Worm (Caenorhabditis elegans) whole organism, midembryonic: ENCODE measurements around the gene unc-18.

ENCODE experiments used
- klf-2 ChIP-seq: fragments of 200-800 bp; sonication (Bioruptor generic); conservative IDR thresholded peaks from 2 replicates; pipeline ENCODE4 v1.3.6; 2022; ENCODE audit warnings: missing genetic modification reagents, missing genetic modification characterization, missing compliant biosample characterization
- ref-1 ChIP-seq: fragments of 200-800 bp; sonication (Bioruptor generic); conservative IDR thresholded peaks from 2 replicates; pipeline ENCODE4 v1.3.6; 2022; ENCODE audit warnings: missing genetic modification reagents, missing genetic modification characterization, missing compliant biosample characterization
- tab-1 ChIP-seq: fragments of 200-800 bp; sonication (Bioruptor generic); IDR thresholded peaks from 2 replicates; pipeline ENCODE4 v1.3.6; 2022; ENCODE audit warnings: missing genetic modification characterization, missing compliant biosample characterization

DNA sequence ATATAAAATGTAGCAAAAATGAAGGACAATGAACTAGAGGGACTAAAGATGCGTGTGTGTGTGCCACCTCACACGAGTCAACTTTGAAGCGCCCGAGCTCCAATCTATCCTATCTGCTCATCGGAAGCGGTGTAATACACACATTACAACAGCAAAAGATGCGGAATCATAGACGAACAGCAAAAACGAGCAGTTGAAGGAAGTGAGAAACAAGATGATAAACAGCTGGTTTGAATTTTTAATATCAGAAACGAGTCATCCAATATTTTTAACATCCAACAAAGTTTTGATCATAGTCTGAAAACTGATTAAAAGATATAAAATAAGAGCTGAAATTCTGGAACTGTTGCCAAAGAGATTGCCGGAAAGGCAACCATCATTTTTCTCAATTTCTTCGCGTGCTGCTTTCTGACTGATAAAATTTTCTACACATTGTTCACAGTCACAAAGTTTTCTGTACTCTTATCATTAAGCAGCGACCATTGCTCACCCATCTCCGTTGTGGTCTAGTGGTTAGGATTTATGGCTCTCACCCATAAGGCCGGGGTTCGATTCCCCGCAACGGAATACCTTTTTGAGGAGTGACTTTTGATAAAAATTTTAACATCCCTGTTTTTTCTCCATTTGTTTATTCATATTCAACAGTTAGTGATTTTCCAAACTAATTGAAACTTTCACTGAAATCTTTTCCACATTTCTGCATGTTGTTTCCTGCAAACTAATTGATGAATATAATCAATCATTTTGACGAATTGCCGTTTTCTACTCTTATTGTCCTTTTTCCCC, 2.0 kb upstream of the unc-18 start, which contains the start of gene stn-2:
- TF ChIP-seq ref-1: no peak
- TF ChIP-seq klf-2 (GFP tag; lab: Robert Waterston, UW): no peak
- TF ChIP-seq tab-1 (GFP tag; lab: Robert Waterston, UW): no peak
